Fruit fly (Drosophila melanogaster) whole organism, wandering third instar larva: ENCODE results near the gene Hsc70-1.

Experiments used
- Abd-B ChIP-seq: fragments of >200 bp; optimal IDR thresholded peaks from 2 replicates; lab custom pipeline; 2017; ENCODE audit warnings: missing biosample characterization, missing genetic modification characterization
- CG32264 ChIP-seq: fragments of 200-800 bp; sonication (Bioruptor generic); optimal IDR thresholded peaks from 2 replicates; lab custom pipeline; 2016; ENCODE audit warnings: missing biosample characterization, missing genetic modification characterization
- CG9705 ChIP-seq: fragments of 200-800 bp; sonication (Bioruptor generic); optimal IDR thresholded peaks from 2 replicates; lab custom pipeline; 2018; ENCODE audit warnings: missing biosample characterization, mild to moderate bottlenecking, missing genetic modification characterization
- Dfd ChIP-seq: fragments of >200 bp; optimal IDR thresholded peaks from 2 replicates; lab custom pipeline; 2017; ENCODE audit warnings: missing biosample characterization, missing genetic modification characterization
- HLH106 ChIP-seq: fragments of 200-800 bp; optimal IDR thresholded peaks from 3 replicates; lab custom pipeline; 2019; ENCODE audit warnings: missing biosample characterization, mild to moderate bottlenecking, missing genetic modification characterization, moderate library complexity
- Hr83 ChIP-seq: fragments of 200-300 bp; sonication (Bioruptor generic); optimal IDR thresholded peaks from 2 replicates; lab custom pipeline; 2016; ENCODE audit warnings: missing biosample characterization, mild to moderate bottlenecking, missing genetic modification characterization, moderate library complexity; ENCODE audit not compliant: poor library complexity, severe bottlenecking
- Mio ChIP-seq: sonication (Bioruptor generic); optimal IDR thresholded peaks from 2 replicates; lab custom pipeline; 2016; ENCODE audit warnings: missing biosample characterization, missing genetic modification characterization
- Myc ChIP-seq: fragments of >200 bp; optimal IDR thresholded peaks from 2 replicates; lab custom pipeline; 2017
- N ChIP-seq: fragments of >200 bp; optimal IDR thresholded peaks from 2 replicates; lab custom pipeline; 2018; ENCODE audit warnings: missing biosample characterization, missing external identifiers, missing genetic modification characterization
- OdsH ChIP-seq: fragments of 200-800 bp; sonication (Bioruptor generic); optimal IDR thresholded peaks from 2 replicates; lab custom pipeline; 2016; ENCODE audit warnings: missing biosample characterization, mild to moderate bottlenecking, missing genetic modification characterization
- Rel ChIP-seq, 2 experiments: fragments of 200-800 bp; sonication (Bioruptor generic) in 1 of 2; optimal IDR thresholded peaks; 2 replicates in 1 of 2; 3 replicates in 1 of 2; lab custom pipeline; 2016 to 2019; ENCODE audit warnings: mild to moderate bottlenecking in 2 of 2, missing biosample characterization in 2 of 2, missing genetic modification characterization in 2 of 2, moderate library complexity in 1 of 2
- Sp1 ChIP-seq: fragments of 200-800 bp; sonication (Bioruptor generic); optimal IDR thresholded peaks from 3 replicates; lab custom pipeline; 2019; ENCODE audit warnings: missing biosample characterization, mild to moderate bottlenecking, missing genetic modification characterization, moderate library complexity
- Vsx2 ChIP-seq: fragments of 200-300, 225-300 bp; sonication (Bioruptor generic); optimal IDR thresholded peaks from 2 replicates; lab custom pipeline; 2018; ENCODE audit warnings: missing biosample characterization, missing genetic modification characterization; ENCODE audit not compliant: partially characterized antibody
- br ChIP-seq: fragments of 200-800 bp; sonication (Bioruptor generic); optimal IDR thresholded peaks from 2 replicates; lab custom pipeline; 2016; ENCODE audit warnings: missing biosample characterization, missing genetic modification characterization
- brk ChIP-seq: fragments of 200-800 bp; sonication (Bioruptor generic); optimal IDR thresholded peaks from 2 replicates; lab custom pipeline; 2016; ENCODE audit warnings: missing biosample characterization, mild to moderate bottlenecking, missing genetic modification characterization
- dmrt93B ChIP-seq: fragments of 200-800 bp; sonication (Bioruptor generic); optimal IDR thresholded peaks from 2 replicates; lab custom pipeline; 2018; ENCODE audit warnings: missing biosample characterization, mild to moderate bottlenecking, missing genetic modification characterization
- dsf ChIP-seq: sonication (Bioruptor generic); optimal IDR thresholded peaks from 2 replicates; lab custom pipeline; 2016; ENCODE audit warnings: missing biosample characterization, missing genetic modification characterization, borderline replicate concordance
- ey ChIP-seq: fragments of 200-800 bp; sonication (Bioruptor generic); optimal IDR thresholded peaks from 2 replicates; lab custom pipeline; 2016; ENCODE audit warnings: missing biosample characterization, missing genetic modification characterization
- foxo ChIP-seq, 2 experiments: fragments of 200-800 bp; sonication (Bioruptor generic); optimal IDR thresholded peaks; 2 replicates in 1 of 2; 3 replicates in 1 of 2; lab custom pipeline; 2016 to 2017; ENCODE audit warnings: missing biosample characterization in 2 of 2, missing genetic modification characterization in 2 of 2
- fru ChIP-seq: fragments of 200-800 bp; sonication (Bioruptor generic); optimal IDR thresholded peaks from 3 replicates; lab custom pipeline; 2016; ENCODE audit warnings: missing biosample characterization, mild to moderate bottlenecking, missing genetic modification characterization
- h ChIP-seq: fragments of 200-800 bp; sonication (Bioruptor generic); optimal IDR thresholded peaks from 3 replicates; lab custom pipeline; 2016; ENCODE audit warnings: missing biosample characterization, mild to moderate bottlenecking, missing genetic modification characterization
- jim ChIP-seq: fragments of 175-275, 200-325 bp; sonication (Bioruptor generic); optimal IDR thresholded peaks from 2 replicates; lab custom pipeline; 2016; ENCODE audit warnings: missing biosample characterization, mild to moderate bottlenecking, missing genetic modification characterization
- pan ChIP-seq: fragments of >200 bp; optimal IDR thresholded peaks from 2 replicates; lab custom pipeline; 2017
- psq ChIP-seq: fragments of 200-800 bp; sonication (Bioruptor generic); optimal IDR thresholded peaks from 3 replicates; lab custom pipeline; 2017; ENCODE audit warnings: missing biosample characterization, mild to moderate bottlenecking, missing genetic modification characterization, moderate library complexity
- rgr ChIP-seq: fragments of 200-800 bp; sonication (Bioruptor generic); optimal IDR thresholded peaks from 3 replicates; lab custom pipeline; 2016; ENCODE audit warnings: missing biosample characterization, mild to moderate bottlenecking, missing genetic modification characterization
- sage ChIP-seq: fragments of 200-800 bp; sonication (Bioruptor generic); optimal IDR thresholded peaks from 2 replicates; lab custom pipeline; 2016; ENCODE audit warnings: missing biosample characterization, mild to moderate bottlenecking, missing genetic modification characterization
- sv ChIP-seq: fragments of 200-800 bp; sonication (Bioruptor generic); optimal IDR thresholded peaks from 3 replicates; lab custom pipeline; 2016; ENCODE audit warnings: missing biosample characterization, missing genetic modification characterization
- tai ChIP-seq: sonication (Bioruptor generic); optimal IDR thresholded peaks from 2 replicates; lab custom pipeline; 2016; ENCODE audit warnings: missing biosample characterization, missing genetic modification characterization
- woc ChIP-seq: sonication (Bioruptor generic); optimal IDR thresholded peaks from 2 replicates; lab custom pipeline; 2016; ENCODE audit warnings: missing biosample characterization, mild to moderate bottlenecking, missing genetic modification characterization

Hsc70-1 gene

dm6 chr3L:14004963-14005458 lies 31.1 kb downstream of the Hsc70-1 start:
- no peak for TF ChIP-seq brk (GFP tag; lab: Kevin White, UChicago)
- peak; percentile 95 for TF ChIP-seq Sp1 (GFP tag; lab: Kevin White, UChicago)
- peak; percentile 82 for TF ChIP-seq CG9705 (GFP tag; lab: Kevin White, UChicago)
- no peak for TF ChIP-seq Vsx2 (GFP tag; lab: Kevin White, UChicago)
- peak; percentile 41 for TF ChIP-seq jim
- no peak for TF ChIP-seq Abd-B
- TF ChIP-seq sage (GFP tag; lab: Kevin White, UChicago), result no peak
- peak; percentile 99 for TF ChIP-seq OdsH (GFP tag; lab: Kevin White, UChicago)
- TF ChIP-seq Rel (GFP tag; optimal IDR thresholded peaks at IDR 0.05; lab: Kevin White, UChicago), result peak; percentile 91
- TF ChIP-seq Rel (tag; optimal IDR thresholded peaks at IDR 0.05; lab: Kevin White, UChicago), result peak; percentile 95
- peak; percentile 75 for TF ChIP-seq dsf (GFP tag; lab: Kevin White, UChicago)
- TF ChIP-seq woc (GFP tag; lab: Kevin White, UChicago), result peak; percentile 94
- peak; percentile 90 for TF ChIP-seq HLH106 (tag; lab: Kevin White, UChicago)
- TF ChIP-seq br, result peak; percentile 99
- peak; percentile 96 to 99 for TF ChIP-seq foxo (GFP tag; optimal IDR thresholded peaks at IDR 0.05; lab: Kevin White, UChicago)
- TF ChIP-seq sv, result peak; percentile 95
- peak; percentile 99 for TF ChIP-seq rgr
- TF ChIP-seq h, result peak; percentile 99
- TF ChIP-seq ey (GFP tag; lab: Kevin White, UChicago), result peak; percentile 99
- TF ChIP-seq N (GFP tag; lab: Kevin White, UChicago), result no peak
- peak; percentile 97 for TF ChIP-seq psq
- TF ChIP-seq Mio (GFP tag; lab: Kevin White, UChicago), result peak; percentile 90
- peak; percentile 99 for TF ChIP-seq fru (GFP tag; lab: Kevin White, UChicago)
- no peak for TF ChIP-seq tai (GFP tag; lab: Kevin White, UChicago)
- TF ChIP-seq CG32264, result peak; percentile 98
- peak; percentile 89 for TF ChIP-seq Hr83 (GFP tag; lab: Kevin White, UChicago)
- peak; percentile 96 for TF ChIP-seq dmrt93B (GFP tag; lab: Kevin White, UChicago)

dm6 chr3L:14005627-14006287 lies 31.9 kb downstream of the Hsc70-1 start:
- TF ChIP-seq OdsH (GFP tag; lab: Kevin White, UChicago) (no peak), CG32264 (no peak), foxo (GFP tag; optimal IDR thresholded peaks at IDR 0.05; lab: Kevin White, UChicago) (no peak), pan (lab: Kevin White, UChicago) (no peak), br (no peak)

- TF ChIP-seq psq (peak; percentile 85), Myc (no peak)
Measured at dm6 chr3L:14006704-14007126, 32.9 kb downstream of the Hsc70-1 start.

- peak; percentile 93 for TF ChIP-seq Dfd (GFP tag; lab: Kevin White, UChicago)
- TF ChIP-seq ey (GFP tag; lab: Kevin White, UChicago), result no peak
- TF ChIP-seq Abd-B, result no peak
Measured at dm6 chr3L:14025736-14026135, 51.9 kb downstream of the Hsc70-1 start.
